Fruit fly (Drosophila melanogaster) whole organism, wandering third instar larva: ENCODE measurements around the gene aqz.

Source experiments
- Jra ChIP-seq: sonication (Bioruptor generic); optimal IDR thresholded peaks from 2 replicates; lab custom pipeline; 2016; ENCODE audit warnings: missing biosample characterization, missing genetic modification characterization
- Vsx2 ChIP-seq: fragments of 200-300, 225-300 bp; sonication (Bioruptor generic); optimal IDR thresholded peaks from 2 replicates; lab custom pipeline; 2018; ENCODE audit warnings: missing biosample characterization, missing genetic modification characterization; ENCODE audit not compliant: partially characterized antibody
- lola ChIP-seq: fragments of >200 bp; optimal IDR thresholded peaks from 2 replicates; lab custom pipeline; 2017; ENCODE audit warnings: missing biosample characterization, missing genetic modification characterization

DNA sequence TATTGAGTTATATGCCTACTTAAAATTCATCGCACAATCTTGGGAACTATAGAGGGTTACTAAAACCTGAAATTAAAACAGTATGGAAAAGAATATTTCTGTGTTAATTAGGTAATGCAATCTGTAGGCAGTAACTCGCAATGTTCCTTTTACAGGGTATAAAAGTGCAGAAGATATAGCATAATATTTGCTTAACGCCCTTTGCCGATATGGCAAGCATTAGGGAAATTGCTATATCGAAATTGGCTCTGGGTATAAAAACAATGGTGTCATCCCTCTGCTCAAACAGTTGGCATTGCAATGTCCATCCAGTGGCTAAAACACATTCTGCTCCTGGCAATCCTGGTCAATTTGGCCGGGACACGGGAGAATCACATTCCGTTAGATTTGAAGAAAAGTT lies 26.1 kb downstream of the aqz start, which contains the start of gene Ir85a:
- no peak for TF ChIP-seq lola (GFP tag; lab: Kevin White, UChicago)
- TF ChIP-seq Jra (GFP tag; lab: Kevin White, UChicago): no peak
- no peak for TF ChIP-seq Vsx2 (GFP tag; lab: Kevin White, UChicago)
